Fruit fly (Drosophila melanogaster) ovary, adult (tissue): ENCODE data around the gene CG17242.

Source experiments
- CG17801 ChIP-seq: fragments of 200-800 bp; optimal IDR thresholded peaks from 2 replicates; lab custom pipeline; 2019; ENCODE audit warnings: missing biosample characterization, mild to moderate bottlenecking, missing genetic modification characterization, moderate library complexity; ENCODE audit not compliant: partially characterized antibody

CG17242 gene

DNA sequence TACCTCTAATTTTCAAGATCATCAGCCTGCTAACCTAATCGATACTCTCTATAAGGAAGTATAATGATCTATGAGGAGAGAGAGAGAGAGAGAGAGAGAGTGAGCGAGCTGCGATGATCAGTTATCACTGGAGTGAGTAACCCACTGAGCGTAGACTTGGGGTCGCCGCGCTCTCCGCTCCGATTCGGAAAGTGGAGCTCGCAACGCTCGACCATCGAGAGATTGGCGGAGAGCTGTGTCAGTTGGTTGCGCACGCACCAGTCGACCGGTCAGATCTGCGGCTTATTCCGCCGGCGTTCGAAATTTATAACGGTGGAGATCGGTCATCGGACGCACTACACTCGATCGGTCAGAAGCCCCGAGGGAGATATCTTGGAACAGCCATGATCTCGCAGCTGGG, 26.8 kb downstream of the CG17242 start, which contains the start of gene CG4267:
Gene CG4267, plus strand, starts transcription at position 240 of the 400 bp plus-strand sequence.
- peak; percentile 15 for TF ChIP-seq CG17801 (GFP tag; lab: Kevin White, UChicago)

DNA sequence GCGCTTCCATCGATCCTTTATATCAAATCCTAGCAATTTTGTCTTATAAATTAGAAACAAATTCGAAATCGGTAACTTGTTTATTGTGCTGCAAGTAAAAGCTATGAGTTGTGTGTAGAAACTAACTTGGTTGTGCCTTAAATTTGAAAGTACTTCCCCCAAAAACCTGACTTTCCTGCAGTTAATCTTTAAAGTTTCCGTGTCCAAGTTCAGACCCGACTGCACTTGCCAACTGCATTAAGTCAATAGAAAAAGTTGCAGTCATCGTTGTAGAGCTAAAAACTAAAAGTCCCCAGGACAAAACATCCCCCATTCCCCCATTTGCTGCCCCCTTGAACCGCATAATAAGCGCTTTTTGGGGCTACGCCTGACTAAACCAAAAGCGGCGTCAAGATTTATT, 28.4 kb downstream of the CG17242 start, which contains the start of gene Tengl1:
Gene Tengl1, minus strand, starts transcription at position 101 of the 400 bp plus-strand sequence.
- TF ChIP-seq CG17801 (GFP tag; lab: Kevin White, UChicago): no peak

DNA sequence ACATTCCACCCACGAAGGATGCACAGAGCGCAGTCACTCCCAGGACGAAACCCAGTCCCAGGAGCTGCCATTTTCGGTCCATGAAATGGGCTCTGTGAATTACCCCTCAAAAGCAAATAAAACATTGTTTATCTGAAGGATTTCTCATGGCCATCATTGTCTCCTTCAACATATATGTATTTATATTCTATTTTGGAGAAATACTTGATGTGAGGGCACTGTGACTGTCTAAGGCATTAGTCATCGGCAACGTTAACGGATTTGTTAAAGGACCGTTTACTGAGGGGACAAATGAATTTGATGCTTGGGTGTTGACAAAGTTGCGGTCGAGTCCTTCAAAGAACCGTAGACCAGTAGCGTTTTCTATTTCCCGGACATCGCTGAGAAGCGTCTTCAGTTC, 29.7 kb downstream of the CG17242 start, which contains the start of gene Tengl2:
Gene Tengl2, minus strand, starts transcription at position 101 of the 400 bp plus-strand sequence.
- no peak for TF ChIP-seq CG17801 (GFP tag; lab: Kevin White, UChicago)

DNA sequence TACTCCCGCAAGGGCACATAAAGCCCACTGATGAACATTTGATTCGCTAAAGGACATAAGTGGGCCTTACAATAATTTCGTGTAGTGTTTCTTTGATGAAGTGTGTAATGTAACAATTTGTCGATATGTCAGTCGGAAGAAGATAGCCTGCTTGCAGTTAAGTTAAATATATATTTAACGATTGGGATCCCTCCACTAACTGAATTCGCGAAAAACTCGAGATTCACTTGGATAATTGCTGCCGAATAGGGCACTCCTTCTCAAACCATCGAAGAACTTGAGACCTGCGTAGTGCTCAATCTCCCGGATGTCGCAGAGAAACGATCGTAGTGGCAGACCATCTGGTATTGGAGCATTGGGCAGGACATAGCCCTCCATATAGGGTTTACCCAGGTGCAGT, 30.8 kb downstream of the CG17242 start, which contains the start of gene Tengl3:
Gene Tengl3, minus strand, starts transcription at position 101 of the 400 bp plus-strand sequence.
- no peak for TF ChIP-seq CG17801 (GFP tag; lab: Kevin White, UChicago)

DNA sequence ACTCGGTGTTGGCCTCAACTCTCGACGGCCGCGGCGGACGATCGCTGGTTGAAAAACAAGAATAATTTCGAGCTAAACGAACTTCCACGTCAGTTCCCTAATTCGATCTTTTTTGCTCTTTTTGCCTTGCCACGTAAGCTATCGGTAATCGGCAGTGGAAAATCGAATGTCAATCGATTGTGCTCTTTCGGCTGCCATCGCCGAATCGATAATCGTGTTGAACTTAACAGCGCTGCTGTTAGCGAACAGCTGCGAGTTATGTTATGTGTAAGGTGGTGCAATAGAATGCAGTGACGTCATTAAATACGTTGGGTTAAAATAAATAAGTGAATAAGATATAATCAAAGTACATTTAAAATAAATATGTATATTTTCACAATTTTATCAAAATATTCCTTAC, 32.2 kb downstream of the CG17242 start, which contains the start of gene Sec24CD:
Gene Sec24CD, minus strand, starts transcription at position 123 of the 400 bp plus-strand sequence.
- TF ChIP-seq CG17801 (GFP tag; lab: Kevin White, UChicago): peak; percentile 77

DNA sequence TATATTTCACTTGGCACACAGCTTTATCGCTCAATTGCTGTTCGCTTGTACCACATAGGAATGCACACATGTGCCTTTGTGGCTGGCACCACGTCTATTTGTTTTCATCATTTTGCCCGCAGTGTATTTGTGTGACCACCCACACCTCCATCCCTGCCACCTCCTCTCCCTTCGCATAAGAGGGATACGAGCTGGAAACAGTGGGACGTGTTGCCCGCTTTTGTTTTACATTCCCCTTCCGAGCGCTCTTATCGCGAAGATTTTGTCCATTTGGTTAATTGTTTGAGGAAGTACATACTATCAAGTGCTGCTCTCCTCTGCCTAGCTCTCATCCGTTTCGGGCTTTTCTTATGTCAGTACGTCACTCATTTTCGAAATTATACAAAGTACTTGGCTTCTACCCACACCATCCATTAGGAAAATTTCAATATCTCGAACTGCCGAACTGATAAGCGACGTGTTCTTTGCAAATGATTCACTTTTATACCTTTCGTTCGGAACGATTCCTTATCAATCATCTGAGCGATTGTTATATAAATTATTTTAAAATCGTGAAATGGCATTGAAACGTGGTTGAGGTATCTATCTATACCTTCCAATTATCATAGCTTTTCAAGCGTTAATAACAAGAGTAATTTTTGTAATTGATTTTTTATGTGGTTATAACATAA, 40.6 kb downstream of the CG17242 start:
- no peak for TF ChIP-seq CG17801 (GFP tag; lab: Kevin White, UChicago)

DNA sequence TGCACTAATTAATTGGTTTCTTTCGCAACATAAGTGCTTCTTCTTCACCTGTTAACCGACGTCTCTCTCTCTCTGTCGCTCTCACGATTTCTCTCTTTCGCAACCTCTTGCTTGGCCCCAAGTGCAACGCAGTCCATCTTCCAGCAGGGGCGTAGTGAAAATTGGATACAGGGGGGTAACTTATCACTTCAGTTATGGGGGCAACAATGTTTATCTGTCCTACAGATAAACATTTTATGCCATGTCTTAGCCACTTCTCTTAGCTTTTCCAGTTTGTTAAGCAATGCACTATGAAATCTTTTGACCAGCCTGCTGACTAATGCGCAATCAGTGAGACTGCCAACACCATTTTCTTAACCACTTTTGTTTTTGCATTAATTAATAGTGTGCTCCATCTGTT, 41.6 kb downstream of the CG17242 start:
- TF ChIP-seq CG17801 (GFP tag; lab: Kevin White, UChicago): peak; percentile 35

DNA sequence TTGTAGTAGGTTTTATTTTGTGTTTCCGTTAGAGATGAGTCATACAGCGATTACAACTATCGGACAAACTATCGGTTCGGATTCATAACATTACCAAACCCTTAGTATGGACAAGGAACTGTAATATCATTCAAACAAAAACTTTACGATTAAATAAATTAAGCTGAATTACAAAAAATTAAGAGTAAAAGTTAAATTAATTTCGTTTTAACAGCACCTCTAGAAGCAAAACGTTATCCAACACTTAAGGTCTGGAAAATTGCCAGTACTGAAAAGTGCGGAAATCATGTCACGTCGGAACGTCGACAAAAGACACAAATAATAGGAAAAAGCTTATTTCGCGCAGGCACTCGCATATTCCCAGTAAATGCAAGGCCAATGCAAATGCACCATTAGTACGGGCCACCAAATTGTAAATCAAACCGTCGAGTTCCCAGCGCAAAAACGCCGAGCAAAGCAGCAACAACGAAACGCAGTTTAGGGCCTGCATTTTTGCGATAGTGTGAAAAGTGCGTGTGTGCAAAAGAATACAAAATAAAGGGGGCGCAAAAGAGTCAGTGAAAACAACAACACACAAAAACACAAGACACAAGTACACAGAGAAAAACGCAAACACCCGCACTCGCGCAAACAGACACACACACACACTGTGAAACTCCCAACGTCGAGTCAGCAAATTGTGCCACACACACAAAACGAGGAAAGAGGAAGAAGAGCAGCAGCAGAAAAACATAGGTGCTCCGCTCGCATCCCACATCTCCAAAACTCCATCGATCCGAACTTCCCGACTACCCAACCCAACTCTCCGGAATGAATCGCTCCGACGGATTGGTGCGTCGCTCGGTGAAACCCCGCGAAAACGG, 42.5 kb downstream of the CG17242 start, which contains the start of the genes CG15387 and sau:
Gene CG15387, minus strand, starts transcription at position 36 of the 863 bp plus-strand sequence.
Gene sau, plus strand, starts transcription at position 84 of the 863 bp plus-strand sequence.
- peak; percentile 86 for TF ChIP-seq CG17801 (GFP tag; lab: Kevin White, UChicago)

DNA sequence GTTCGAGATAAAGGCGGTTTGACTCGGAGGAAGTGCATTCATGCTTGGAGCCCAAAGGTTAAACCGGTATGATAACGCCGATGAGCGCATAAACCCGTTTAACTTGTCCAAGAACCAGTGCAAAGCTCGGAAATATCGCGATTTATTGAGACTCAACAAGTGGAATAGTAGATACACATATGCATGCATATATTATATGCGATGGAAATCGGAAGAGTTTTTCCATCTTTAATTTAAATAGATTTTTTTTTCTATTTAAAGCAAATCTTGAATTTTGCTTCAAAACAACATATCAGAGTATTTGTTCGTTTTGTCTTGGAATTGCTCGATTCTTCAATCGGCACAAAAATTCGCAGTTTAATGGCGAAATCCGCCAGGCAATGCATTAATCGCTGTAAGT, 46.6 kb downstream of the CG17242 start:
- TF ChIP-seq CG17801 (GFP tag; lab: Kevin White, UChicago): no peak

DNA sequence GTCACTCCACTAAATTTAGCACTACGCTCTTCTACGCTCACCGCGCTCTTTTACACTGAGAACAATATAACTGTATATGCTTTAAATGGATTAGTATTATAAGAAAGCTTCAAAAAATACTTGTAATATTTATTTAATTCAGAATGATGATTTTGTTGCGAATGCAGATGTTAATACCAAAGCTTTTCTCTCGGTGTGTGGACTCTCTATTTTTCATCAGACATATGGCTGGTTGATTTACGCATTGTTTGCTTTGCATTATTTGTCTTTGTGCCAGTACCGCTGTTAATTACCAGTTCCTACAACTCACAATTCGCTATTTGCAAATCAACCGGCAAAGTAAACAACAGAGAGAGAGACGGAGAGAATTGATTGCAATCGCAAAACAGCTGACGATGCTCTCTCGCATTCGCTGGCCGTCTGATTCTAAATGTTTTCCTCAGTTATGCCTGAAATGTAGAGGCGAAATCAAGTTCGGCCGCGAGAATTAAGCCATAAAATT, 47.2 kb downstream of the CG17242 start:
- TF ChIP-seq CG17801 (GFP tag; lab: Kevin White, UChicago): peak; percentile 99

DNA sequence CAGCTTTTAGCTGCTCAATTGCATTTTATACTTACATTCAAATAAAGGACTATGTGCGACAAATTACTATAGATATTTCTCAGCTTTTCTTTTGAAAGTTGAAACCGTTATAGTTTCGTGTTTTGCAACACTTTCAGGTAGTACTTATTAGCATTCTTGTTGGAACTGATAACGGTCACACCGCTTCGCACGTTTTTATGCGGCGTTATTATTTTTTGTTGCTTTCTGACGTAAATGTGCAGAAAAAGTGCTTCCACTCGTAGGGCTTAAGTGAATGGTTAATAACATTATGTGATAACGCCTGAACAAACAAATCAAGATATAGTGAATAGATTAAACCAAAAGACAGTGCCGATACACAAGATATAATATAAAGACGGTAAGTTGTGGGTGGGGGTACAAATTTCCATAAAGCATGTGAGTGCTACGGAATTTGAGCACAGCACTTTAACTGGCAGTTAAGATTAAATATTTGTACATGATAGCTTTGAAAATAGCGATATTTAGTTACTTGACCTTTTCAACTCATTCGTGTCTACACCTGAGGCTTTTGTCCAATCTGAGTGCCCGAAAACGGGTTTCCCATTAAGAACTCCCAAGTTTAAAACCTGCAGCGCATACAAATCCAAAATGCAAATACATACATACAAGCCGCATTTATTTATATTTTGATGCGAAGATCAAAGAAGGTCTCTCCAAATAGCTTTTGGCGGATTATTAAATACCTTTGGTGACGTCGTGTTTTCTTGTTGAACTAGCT, 48.2 kb downstream of the CG17242 start, which contains the start of gene papi:
Gene papi, plus strand, starts transcription at position 176 of the 760 bp plus-strand sequence.
- TF ChIP-seq CG17801 (GFP tag; lab: Kevin White, UChicago): no peak
